Fruit fly (Drosophila melanogaster) whole organism, embryonic: ENCODE measurements around the gene deltaCOP.
A peak's percentile ranks its signal among the peaks of the same experiment; 100 is the strongest.

Experiments
- Bteb2 ChIP-seq: fragments of 200-800 bp; sonication (Bioruptor generic); optimal IDR thresholded peaks from 2 replicates; lab custom pipeline; 2016; ENCODE audit warnings: missing biosample characterization, missing genetic modification characterization
- CG10267 ChIP-seq: fragments of 200-800 bp; sonication (Bioruptor generic); optimal IDR thresholded peaks from 2 replicates; lab custom pipeline; 2018; ENCODE audit warnings: missing biosample characterization, mild to moderate bottlenecking, missing genetic modification characterization, moderate library complexity
- CG11085 ChIP-seq: fragments of 200-800 bp; sonication (Bioruptor generic); IDR thresholded peaks from 2 replicates; pipeline ENCODE4 v1.3.6; 2022; ENCODE audit warnings: missing biosample characterization, missing genetic modification characterization
- CG13287 ChIP-seq: fragments of 200-800 bp; sonication (Bioruptor generic); IDR thresholded peaks from 2 replicates; pipeline ENCODE4 v1.3.6; 2022; ENCODE audit warnings: missing biosample characterization, missing genetic modification characterization; ENCODE audit not compliant: partially characterized antibody
- CG1529 ChIP-seq: fragments of 200-800 bp; sonication (Bioruptor generic); optimal IDR thresholded peaks from 3 replicates; lab custom pipeline; 2018; ENCODE audit warnings: missing biosample characterization, missing genetic modification characterization
- CG15514 ChIP-seq: fragments of 200-800 bp; sonication (Bioruptor generic); optimal IDR thresholded peaks from 3 replicates; lab custom pipeline; 2017; ENCODE audit warnings: missing biosample characterization, missing genetic modification characterization, mild to moderate bottlenecking, moderate library complexity, missing genetic modification reagents
- CG2116 ChIP-seq: fragments of 200-800 bp; sonication (Bioruptor generic); optimal IDR thresholded peaks from 3 replicates; lab custom pipeline; 2018; ENCODE audit warnings: missing biosample characterization, mild to moderate bottlenecking, missing genetic modification characterization
- CG30020 ChIP-seq: fragments of 200-800 bp; optimal IDR thresholded peaks from 2 replicates; lab custom pipeline; 2019; ENCODE audit warnings: missing biosample characterization, mild to moderate bottlenecking, missing genetic modification characterization, moderate library complexity
- CG34224 ChIP-seq: fragments of 200-800 bp; sonication (Bioruptor generic); IDR thresholded peaks from 3 replicates; pipeline ENCODE4 v1.3.6; 2022; ENCODE audit warnings: missing biosample characterization, missing genetic modification characterization; ENCODE audit not compliant: partially characterized antibody
- CG4617 ChIP-seq: fragments of 200-800 bp; sonication (Bioruptor generic); optimal IDR thresholded peaks from 3 replicates; lab custom pipeline; 2016; ENCODE audit warnings: missing biosample characterization, missing genetic modification characterization, borderline replicate concordance
- CG4707 ChIP-seq: fragments of 200-800 bp; sonication (Bioruptor generic); optimal IDR thresholded peaks from 2 replicates; lab custom pipeline; 2018; ENCODE audit warnings: missing biosample characterization, mild to moderate bottlenecking, missing genetic modification characterization, moderate library complexity
- CG6791 ChIP-seq: fragments of 200-800 bp; sonication (Bioruptor generic); IDR thresholded peaks from 3 replicates; pipeline ENCODE4 v1.3.6; 2022; ENCODE audit warnings: missing biosample characterization, missing genetic modification characterization; ENCODE audit not compliant: partially characterized antibody
- CG7372 ChIP-seq: fragments of 200-800 bp; sonication (Bioruptor generic); IDR thresholded peaks from 2 replicates; pipeline ENCODE4 v1.3.6; 2022; ENCODE audit warnings: missing biosample characterization, missing genetic modification characterization
- Camta ChIP-seq: fragments of 200-800 bp; sonication (Bioruptor generic); optimal IDR thresholded peaks from 2 replicates; lab custom pipeline; 2016; ENCODE audit warnings: missing biosample characterization, missing genetic modification characterization
- CrebB ChIP-seq: fragments of 200-800 bp; sonication (Bioruptor generic); optimal IDR thresholded peaks from 3 replicates; lab custom pipeline; 2018; ENCODE audit warnings: missing biosample characterization, mild to moderate bottlenecking, missing genetic modification characterization
- Dll ChIP-seq: fragments of 200-800 bp; sonication (Bioruptor generic); IDR thresholded peaks from 4 replicates; pipeline ENCODE4 v1.3.6; 2022; ENCODE audit warnings: missing biosample characterization, missing genetic modification characterization; ENCODE audit not compliant: partially characterized antibody
- Dp ChIP-seq: fragments of 200-800 bp; sonication (Bioruptor generic); optimal IDR thresholded peaks from 2 replicates; lab custom pipeline; 2018; ENCODE audit warnings: missing biosample characterization, mild to moderate bottlenecking, missing genetic modification characterization, moderate library complexity
- Drgx ChIP-seq: fragments of 200-800 bp; sonication (Bioruptor generic); IDR thresholded peaks from 2 replicates; pipeline ENCODE4 v1.3.6; 2022; ENCODE audit warnings: missing biosample characterization, missing genetic modification characterization
- E2f2 ChIP-seq: fragments of 200-800 bp; sonication (Bioruptor generic); IDR thresholded peaks from 2 replicates; pipeline ENCODE4 v1.3.6; 2022; ENCODE audit warnings: missing biosample characterization, missing genetic modification characterization
- Elba2 ChIP-seq: fragments of 200-800 bp; sonication (Bioruptor generic); optimal IDR thresholded peaks from 3 replicates; lab custom pipeline; 2016; ENCODE audit warnings: missing biosample characterization, missing genetic modification characterization
- Ets97D ChIP-seq: fragments of 200-800 bp; sonication (Bioruptor generic); optimal IDR thresholded peaks from 3 replicates; lab custom pipeline; 2016; ENCODE audit warnings: missing biosample characterization, missing genetic modification characterization
- GATAe ChIP-seq: fragments of 200-800 bp; sonication (Bioruptor generic); conservative IDR thresholded peaks from 2 replicates; pipeline ENCODE4 v1.3.6; 2022; ENCODE audit warnings: missing biosample characterization, missing genetic modification characterization
- H2.0 ChIP-seq: fragments of 200-800 bp; sonication (Bioruptor generic); IDR thresholded peaks from 2 replicates; pipeline ENCODE4 v1.3.6; 2022; ENCODE audit warnings: missing biosample characterization, missing genetic modification characterization
- HLH4C ChIP-seq: fragments of 200-800 bp; sonication (Bioruptor generic); IDR thresholded peaks from 3 replicates; pipeline ENCODE4 v1.3.6; 2022; ENCODE audit warnings: missing biosample characterization, missing genetic modification characterization; ENCODE audit not compliant: partially characterized antibody
- HmgD ChIP-seq: fragments of 200-800 bp; sonication (Bioruptor generic); optimal IDR thresholded peaks from 3 replicates; lab custom pipeline; 2016; ENCODE audit warnings: missing biosample characterization, missing genetic modification characterization
- MBD-R2 ChIP-seq: fragments of 200-800 bp; sonication (Bioruptor generic); IDR thresholded peaks from 2 replicates; pipeline ENCODE4 v1.3.6; 2022; ENCODE audit warnings: missing biosample characterization, missing genetic modification characterization
- MESR4 ChIP-seq: fragments of 200-800 bp; sonication (Bioruptor generic); optimal IDR thresholded peaks from 2 replicates; lab custom pipeline; 2018; ENCODE audit warnings: missing biosample characterization, mild to moderate bottlenecking, missing genetic modification characterization, moderate library complexity
- Med ChIP-seq: fragments of 200-800 bp; sonication (Bioruptor generic); peaks from one replicate; lab custom pipeline; 2016; ENCODE audit warnings: missing biosample characterization, missing genetic modification characterization, mild to moderate bottlenecking, inconsistent platforms, moderate library complexity
- Opbp ChIP-seq: fragments of 200-800 bp; sonication (Bioruptor generic); IDR thresholded peaks from 3 replicates; pipeline ENCODE4 v1.3.6; 2022; ENCODE audit warnings: missing biosample characterization, missing genetic modification characterization; ENCODE audit not compliant: partially characterized antibody
- Pdp1 ChIP-seq, 2 experiments: fragments of 200-800 bp; sonication (Bioruptor generic); optimal IDR thresholded peaks; 3 replicates each; lab custom pipeline; 2016; ENCODE audit warnings: missing biosample characterization in 2 of 2, missing genetic modification characterization in 2 of 2, mild to moderate bottlenecking in 1 of 2, moderate library complexity in 1 of 2
- Sry-β ChIP-seq: fragments of 200-800 bp; sonication (Bioruptor generic); optimal IDR thresholded peaks from 2 replicates; lab custom pipeline; 2018; ENCODE audit warnings: missing biosample characterization, mild to moderate bottlenecking, missing genetic modification characterization, moderate library complexity
- dysf ChIP-seq: fragments of 200-800 bp; sonication (Bioruptor generic); IDR thresholded peaks from 3 replicates; pipeline ENCODE4 v1.3.6; 2022; ENCODE audit warnings: missing biosample characterization, missing genetic modification characterization
- ind ChIP-seq: fragments of 200-800 bp; sonication (Bioruptor generic); optimal IDR thresholded peaks from 3 replicates; lab custom pipeline; 2016; ENCODE audit warnings: missing biosample characterization, missing genetic modification characterization
- lbe ChIP-seq: fragments of 200-800 bp; sonication (Bioruptor generic); optimal IDR thresholded peaks from 2 replicates; lab custom pipeline; 2016; ENCODE audit warnings: missing biosample characterization, mild to moderate bottlenecking, missing genetic modification characterization
- nom ChIP-seq: fragments of 200-800 bp; sonication (Bioruptor generic); optimal IDR thresholded peaks from 2 replicates; lab custom pipeline; 2017; ENCODE audit warnings: missing biosample characterization, missing genetic modification characterization, mild to moderate bottlenecking, moderate library complexity, missing genetic modification reagents
- otp ChIP-seq: fragments of 200-800 bp; sonication (Bioruptor generic); IDR thresholded peaks from 3 replicates; pipeline ENCODE4, ENCODE4 v1.3.6; 2022; ENCODE audit warnings: missing biosample characterization, missing genetic modification characterization
- pho ChIP-seq: fragments of 200-800 bp; sonication (Bioruptor generic); optimal IDR thresholded peaks from 2 replicates; lab custom pipeline; 2016; ENCODE audit warnings: missing biosample characterization, missing genetic modification characterization
- pzg ChIP-seq: fragments of 200-800 bp; sonication (Bioruptor generic); optimal IDR thresholded peaks from 3 replicates; lab custom pipeline; 2018; ENCODE audit warnings: missing biosample characterization, mild to moderate bottlenecking, missing genetic modification characterization, moderate library complexity
- slbo ChIP-seq: fragments of 200-800 bp; sonication (Bioruptor generic); IDR thresholded peaks from 2 replicates; pipeline ENCODE4 v1.3.6; 2022; ENCODE audit warnings: missing biosample characterization, missing genetic modification characterization
- sna ChIP-seq: fragments of 200-800 bp; sonication (Bioruptor generic); IDR thresholded peaks from 2 replicates; pipeline ENCODE4 v1.3.6; 2022; ENCODE audit warnings: missing biosample characterization, missing genetic modification characterization; ENCODE audit not compliant: partially characterized antibody
- sr ChIP-seq: fragments of 200-800 bp; sonication (Bioruptor generic); IDR thresholded peaks from 3 replicates; pipeline ENCODE4 v1.3.6; 2022; ENCODE audit warnings: missing biosample characterization, missing genetic modification characterization
- tgo ChIP-seq: fragments of 200-800 bp; sonication (Bioruptor generic); IDR thresholded peaks from 3 replicates; pipeline ENCODE4 v1.3.6; 2022; ENCODE audit warnings: missing biosample characterization, missing genetic modification characterization
- trem ChIP-seq: fragments of 200-800 bp; optimal IDR thresholded peaks from 3 replicates; lab custom pipeline; 2019; ENCODE audit warnings: missing biosample characterization, mild to moderate bottlenecking, missing genetic modification characterization, moderate library complexity
- unc-4 ChIP-seq: fragments of 200-800 bp; sonication (Bioruptor generic); IDR thresholded peaks from 2 replicates; pipeline ENCODE4 v1.3.6; 2022; ENCODE audit warnings: missing biosample characterization, missing genetic modification characterization; ENCODE audit not compliant: partially characterized antibody
- zen2 ChIP-seq: fragments of 200-800 bp; sonication (Bioruptor generic); IDR thresholded peaks from 3 replicates; pipeline ENCODE4 v1.3.6; 2022; ENCODE audit warnings: missing biosample characterization, missing genetic modification characterization; ENCODE audit not compliant: partially characterized antibody
- zfh2 ChIP-seq: fragments of 200-800 bp; sonication (Bioruptor generic); optimal IDR thresholded peaks from 2 replicates; lab custom pipeline; 2016; ENCODE audit warnings: missing biosample characterization, missing genetic modification characterization

Gene deltaCOP

dm6 chrX:1868586-1869111 is 7.1 kb upstream of the deltaCOP start, which contains the start of the genes CG14803 and Pex5 (continued):
- TF ChIP-seq zen2 (GFP tag; lab: Robert Waterston, UW) = peak; percentile 56; the same call in 2 of the 3 replicates
- TF ChIP-seq CG10267 (tag; lab: Kevin White, UChicago) = peak; percentile 90
- no peak for TF ChIP-seq pho (GFP tag; lab: Kevin White, UChicago)
- TF ChIP-seq CG15514 (GFP tag; lab: Kevin White, UChicago) = peak; percentile 44
- TF ChIP-seq Elba2 = peak; percentile 37
- peak; percentile 78 for TF ChIP-seq MESR4 (GFP tag; lab: Kevin White, UChicago)
- TF ChIP-seq E2f2 (GFP tag; lab: Robert Waterston, UW) = peak; percentile 84
- peak; percentile 19 for TF ChIP-seq Ets97D
- TF ChIP-seq slbo (GFP tag; lab: Robert Waterston, UW) = 0 out of 2 replicates have a peak, but pooled peaks have one; percentile 12
- peak; percentile 73 for TF ChIP-seq CG13287 (GFP tag; lab: Robert Waterston, UW)
- peak; percentile 67; the same call in 2 of the 3 replicates for TF ChIP-seq Opbp
- TF ChIP-seq H2.0 = 0 out of 2 replicates have a peak, but pooled peaks have one; percentile 14
- peak; percentile 76 for TF ChIP-seq Dp (GFP tag; lab: Kevin White, UChicago)
- TF ChIP-seq ind = no peak
- TF ChIP-seq CG34224 (GFP tag; lab: Robert Waterston, UW) = peak; percentile 66; the same call in 2 of the 3 replicates
- TF ChIP-seq dysf (GFP tag; lab: Robert Waterston, UW) = no peak
- TF ChIP-seq CG4707 (GFP tag; lab: Kevin White, UChicago) = no peak
- TF ChIP-seq MBD-R2 (GFP tag; lab: Robert Waterston, UW) = peak; percentile 92
- TF ChIP-seq Pdp1 (GFP tag; optimal IDR thresholded peaks at IDR 0.05; lab: Kevin White, UChicago) = peak in 1 of 2 experiments; percentile 63
- TF ChIP-seq HmgD (GFP tag; lab: Kevin White, UChicago) = no peak
- no peak for TF ChIP-seq CG11085 (GFP tag; lab: Robert Waterston, UW)
- TF ChIP-seq Drgx (GFP tag; lab: Robert Waterston, UW) = no peak
- TF ChIP-seq nom (GFP tag; lab: Kevin White, UChicago) = peak; percentile 25
- TF ChIP-seq HLH4C = peak; percentile 63; the same call in 2 of the 3 replicates
- TF ChIP-seq CG4617 (GFP tag; lab: Kevin White, UChicago) = peak; percentile 41
- peak; percentile 59 for TF ChIP-seq CG2116 (GFP tag; lab: Kevin White, UChicago)
- peak; percentile 21; the same call in 1 of the 2 replicates for TF ChIP-seq GATAe (GFP tag; lab: Robert Waterston, UW)
- peak; percentile 26 for TF ChIP-seq trem (tag; lab: Kevin White, UChicago)
- TF ChIP-seq, all 482 proteins: peak for 58

- TF ChIP-seq Bteb2 (GFP tag; lab: Kevin White, UChicago) (no peak), tgo (GFP tag; lab: Robert Waterston, UW) (no peak), zfh2 (GFP tag; lab: Kevin White, UChicago) (no peak), E2f2 (GFP tag; lab: Robert Waterston, UW) (peak; percentile 78), pzg (peak; percentile 41), CrebB (tag; lab: Kevin White, UChicago) (no peak), otp (GFP tag; lab: Robert Waterston, UW) (no peak), CG4617 (GFP tag; lab: Kevin White, UChicago) (peak; percentile 17), Med (GFP tag; lab: Kevin White, UChicago) (peak; percentile 8), Dll (GFP tag; lab: Robert Waterston, UW) (0 out of 4 replicates have a peak, but pooled peaks have one; percentile 51), sr (GFP tag; lab: Robert Waterston, UW) (no peak), unc-4 (GFP tag; lab: Robert Waterston, UW) (peak; percentile 50; the same call in 1 of the 2 replicates), Camta (no peak), CG7372 (no peak), CG6791 (GFP tag; lab: Robert Waterston, UW) (peak; percentile 46; the same call in 1 of the 3 replicates), CG30020 (no peak), sna (GFP tag; lab: Robert Waterston, UW) (0 out of 2 replicates have a peak, but pooled peaks have one; percentile 37), CG13287 (GFP tag; lab: Robert Waterston, UW) (peak; percentile 55; the same call in 1 of the 2 replicates), Dp (GFP tag; lab: Kevin White, UChicago) (peak; percentile 71), CG1529 (GFP tag; lab: Kevin White, UChicago) (no peak), Sry-β (GFP tag; lab: Kevin White, UChicago) (peak; percentile 90), CG34224 (GFP tag; lab: Robert Waterston, UW) (peak; percentile 56; the same call in 2 of the 3 replicates), lbe (GFP tag; lab: Kevin White, UChicago) (no peak)
Observed at dm6 chrX:1865673-1866072, 4.1 kb upstream of the deltaCOP start, which contains the start of the genes Gcna and MED18. Gene Gcna, minus strand, starts transcription at chrX:1865835. Gene MED18, plus strand, starts transcription at chrX:1865909.
